Worm (Caenorhabditis elegans): ENCODE results near the gene tofu-1.

- no peak for TF ChIP-seq skn-1 (tag; optimal IDR thresholded peaks at IDR 0.05)
- no peak for TF ChIP-seq egl-27 (tag; optimal IDR thresholded peaks at IDR 0.05)
- no peak for TF ChIP-seq nhr-11 (tag; optimal IDR thresholded peaks at IDR 0.05)
- no peak for TF ChIP-seq elt-2 (tag; optimal IDR thresholded peaks at IDR 0.05)
- no peak for TF ChIP-seq nhr-237 (tag; optimal IDR thresholded peaks at IDR 0.05)
- no peak for TF ChIP-seq fos-1 (tag; optimal IDR thresholded peaks at IDR 0.05)
- no peak for TF ChIP-seq nhr-76 (tag; optimal IDR thresholded peaks at IDR 0.05)
- no peak for TF ChIP-seq xbp-1 (tag; optimal IDR thresholded peaks at IDR 0.05)
- TF ChIP-seq zag-1 (tag; optimal IDR thresholded peaks at IDR 0.05) = no peak
- no peak for TF ChIP-seq alr-1 (tag; optimal IDR thresholded peaks at IDR 0.05; ENCODE audit: borderline replicate concordance)
- no peak for TF ChIP-seq snpc-4 (tag; optimal IDR thresholded peaks at IDR 0.05)
Observed at ce11 chrV:10019934-10020333, 39.0 kb downstream of the tofu-1 start.

All from whole organism, L1 larva.